Fruit fly (Drosophila melanogaster) whole organism, adult: ENCODE data around the gene CG6168.

Experiments
- CG11617 ChIP-seq: fragments of 200-800 bp; sonication (Bioruptor generic); optimal IDR thresholded peaks from 2 replicates; lab custom pipeline; 2017; ENCODE audit warnings: mild to moderate bottlenecking, missing biosample characterization, missing genetic modification reagents, missing genetic modification characterization
- CG14711 ChIP-seq: fragments of 200-800 bp; sonication (Bioruptor generic); optimal IDR thresholded peaks from 2 replicates; lab custom pipeline; 2018; ENCODE audit warnings: missing biosample characterization, mild to moderate bottlenecking, missing genetic modification characterization, moderate library complexity
- CG5204 ChIP-seq: fragments of 200-800 bp; sonication (Bioruptor generic); optimal IDR thresholded peaks from 2 replicates; lab custom pipeline; 2016; ENCODE audit warnings: missing biosample characterization, missing genetic modification characterization
- CG7045 ChIP-seq: fragments of 200-800 bp; sonication (Bioruptor generic); optimal IDR thresholded peaks from 2 replicates; lab custom pipeline; 2017; ENCODE audit warnings: missing biosample characterization, mild to moderate bottlenecking, missing genetic modification characterization
- Crg-1 ChIP-seq: fragments of 200-800 bp; sonication (Bioruptor generic); optimal IDR thresholded peaks from 2 replicates; lab custom pipeline; 2016; ENCODE audit warnings: missing biosample characterization, missing genetic modification characterization
- Hr96 ChIP-seq: fragments of 200-800 bp; sonication (Bioruptor generic); optimal IDR thresholded peaks from 2 replicates; lab custom pipeline; 2016; ENCODE audit warnings: missing biosample characterization, missing genetic modification characterization
- Mnt ChIP-seq: fragments of 200-800 bp; sonication (Bioruptor generic); optimal IDR thresholded peaks from 2 replicates; lab custom pipeline; 2016; ENCODE audit warnings: missing biosample characterization, mild to moderate bottlenecking, missing genetic modification characterization
- bab1 ChIP-seq: fragments of 200-800 bp; sonication (Bioruptor generic); optimal IDR thresholded peaks from 3 replicates; lab custom pipeline; 2019; ENCODE audit warnings: missing biosample characterization, mild to moderate bottlenecking, missing genetic modification characterization, moderate library complexity
- cic ChIP-seq: fragments of 200-800 bp; sonication (Bioruptor generic); optimal IDR thresholded peaks from 2 replicates; lab custom pipeline; 2017; ENCODE audit warnings: missing biosample characterization, mild to moderate bottlenecking, missing genetic modification characterization, moderate library complexity
- cnc ChIP-seq, 2 experiments: fragments of >200 bp; optimal IDR thresholded peaks; 2 replicates each; lab custom pipeline; 2017
- kay ChIP-seq: fragments of 200-800 bp; sonication (Bioruptor generic); peaks from one replicate; lab custom pipeline; 2016; ENCODE audit warnings: missing biosample characterization, missing genetic modification characterization, borderline replicate concordance
- ovo ChIP-seq: fragments of 200-800 bp; sonication (Bioruptor generic); optimal IDR thresholded peaks from 2 replicates; lab custom pipeline; 2016; ENCODE audit warnings: missing biosample characterization, missing genetic modification characterization
- pad ChIP-seq: fragments of 200-800 bp; sonication (Bioruptor generic); optimal IDR thresholded peaks from 3 replicates; lab custom pipeline; 2017; ENCODE audit warnings: missing biosample characterization, missing genetic modification characterization, mild to moderate bottlenecking, moderate library complexity, missing genetic modification reagents
- tj ChIP-seq: fragments of 200-800 bp; sonication (Bioruptor generic); optimal IDR thresholded peaks from 3 replicates; lab custom pipeline; 2017; ENCODE audit warnings: missing biosample characterization, mild to moderate bottlenecking, missing genetic modification characterization, moderate library complexity

- TF ChIP-seq Crg-1 (GFP tag; lab: Kevin White, UChicago): no peak
- no peak for TF ChIP-seq CG7045 (GFP tag; lab: Kevin White, UChicago)
- TF ChIP-seq CG11617 (GFP tag; lab: Kevin White, UChicago): no peak
- no peak for TF ChIP-seq cnc (optimal IDR thresholded peaks at IDR 0.05; lab: Kevin White, UChicago)
- TF ChIP-seq tj: no peak
- TF ChIP-seq Mnt (GFP tag; lab: Kevin White, UChicago): no peak
- no peak for TF ChIP-seq bab1 (GFP tag; lab: Kevin White, UChicago)
- TF ChIP-seq cic (GFP tag; lab: Kevin White, UChicago): no peak
- TF ChIP-seq CG14711 (tag; lab: Kevin White, UChicago): no peak
- TF ChIP-seq Hr96: no peak
- TF ChIP-seq CG5204 (GFP tag; lab: Kevin White, UChicago): no peak
- TF ChIP-seq pad: no peak
- TF ChIP-seq kay (GFP tag; lab: Kevin White, UChicago): no peak
- TF ChIP-seq ovo (GFP tag; lab: Kevin White, UChicago): no peak
These were observed 21.1 kb upstream of the CG6168 start for dm6 chr3L:11342533-11343065.
